Worm (Caenorhabditis elegans) whole organism, L4 larva: ENCODE results near the gene acdh-10.
A peak's percentile ranks its signal among the peaks of the same experiment; 100 is the strongest.

Source experiments
- D1046.2 ChIP-seq: fragments of 200-800 bp; sonication (Bioruptor generic); IDR thresholded peaks from 2 replicates; pipeline ENCODE4 v1.3.6; 2022; ENCODE audit warnings: missing genetic modification characterization, missing compliant biosample characterization
- F44E2.7 ChIP-seq: fragments of 200-800 bp; sonication (Bioruptor generic); IDR thresholded peaks from 2 replicates; pipeline ENCODE4 v2.1.2; 2022; ENCODE audit warnings: missing genetic modification characterization, missing compliant biosample characterization
- F49E8.2 ChIP-seq: sonication (generic microtip); optimal IDR thresholded peaks from 2 replicates; lab custom pipeline; 2016; ENCODE audit warnings: missing compliant biosample characterization, mild to moderate bottlenecking, missing genetic modification characterization, borderline replicate concordance
- T20F7.1 ChIP-seq: fragments of 200-800 bp; sonication (Bioruptor generic); optimal IDR thresholded peaks from 2 replicates; lab custom pipeline; 2018; ENCODE audit warnings: mild to moderate bottlenecking, missing genetic modification characterization, missing compliant biosample characterization
- T26A8.4 ChIP-seq: fragments of 200-800 bp; sonication (Bioruptor generic); IDR thresholded peaks from 2 replicates; pipeline ENCODE4 v1.3.6; 2022; ENCODE audit warnings: missing genetic modification characterization, missing compliant biosample characterization
- Y105C5A.15 ChIP-seq: fragments of 200-800 bp; sonication (Bioruptor generic); IDR thresholded peaks from 2 replicates; pipeline ENCODE4 v1.3.6; 2022; ENCODE audit warnings: missing genetic modification characterization, missing compliant biosample characterization
- Y5F2A.4 ChIP-seq: fragments of 200-800 bp; sonication (Bioruptor generic); optimal IDR thresholded peaks from 2 replicates; lab custom pipeline; 2018; ENCODE audit warnings: mild to moderate bottlenecking, missing genetic modification characterization, missing compliant biosample characterization
- Y75B8A.6 ChIP-seq: fragments of 200-800 bp; sonication (Bioruptor generic); IDR thresholded peaks from 2 replicates; pipeline ENCODE4 v1.3.6; 2022; ENCODE audit warnings: missing genetic modification reagents, missing genetic modification characterization, missing compliant biosample characterization
- ZK337.2 ChIP-seq: fragments of 200-800 bp; sonication (Bioruptor generic); IDR thresholded peaks from 2 replicates; pipeline ENCODE4 v1.3.6; 2022; ENCODE audit warnings: missing genetic modification reagents, missing genetic modification characterization, missing compliant biosample characterization
- ZK546.5 ChIP-seq, 2 experiments: sonication (generic microtip); optimal IDR thresholded peaks; 2 replicates each; lab custom pipeline; 2017; ENCODE audit warnings: missing biosample characterization in 2 of 2, missing genetic modification characterization in 2 of 2
- arid-1 ChIP-seq: fragments of 200-800 bp; sonication (Bioruptor generic); conservative IDR thresholded peaks from 2 replicates; pipeline ENCODE4 v1.3.6; 2022; ENCODE audit warnings: missing genetic modification reagents, missing genetic modification characterization, missing compliant biosample characterization
- ceh-28 ChIP-seq: fragments of 150-350 bp; optimal IDR thresholded peaks from 2 replicates; lab custom pipeline; 2014; ENCODE audit warnings: missing biosample characterization, missing genetic modification reagents, missing genetic modification characterization
- ceh-32 ChIP-seq: sonication (generic microtip); optimal IDR thresholded peaks from 2 replicates; lab custom pipeline; 2016; ENCODE audit warnings: mild to moderate bottlenecking, missing genetic modification characterization, missing compliant biosample characterization; ENCODE audit not compliant: poor library complexity
- ceh-44 ChIP-seq: fragments of 200-800 bp; sonication (Bioruptor generic); IDR thresholded peaks from 2 replicates; pipeline ENCODE4 v1.3.6; 2022; ENCODE audit warnings: missing genetic modification reagents, missing genetic modification characterization, missing compliant biosample characterization
- ceh-62 ChIP-seq: sonication (generic microtip); optimal IDR thresholded peaks from 2 replicates; lab custom pipeline; 2017; ENCODE audit warnings: missing biosample characterization, missing genetic modification characterization
- ceh-82 ChIP-seq: sonication (generic microtip); optimal IDR thresholded peaks from 2 replicates; lab custom pipeline; 2017; ENCODE audit warnings: missing biosample characterization, missing genetic modification characterization
- daf-16 ChIP-seq, 3 experiments: sonication (generic microtip); optimal IDR thresholded peaks; 2 replicates each; lab custom pipeline; 2016 to 2017; ENCODE audit warnings: missing genetic modification characterization in 3 of 3, missing genetic modification reagents in 3 of 3, mild to moderate bottlenecking in 2 of 3, missing compliant biosample characterization in 2 of 3, missing biosample characterization in 1 of 3, moderate library complexity in 1 of 3
- dve-1 ChIP-seq: sonication (generic microtip); optimal IDR thresholded peaks from 2 replicates; lab custom pipeline; 2017; ENCODE audit warnings: antibody characterized with exemption, mild to moderate bottlenecking, missing genetic modification characterization, missing compliant biosample characterization; ENCODE audit not compliant: insufficient read depth
- hif-1 ChIP-seq, 2 experiments: sonication (generic microtip); optimal IDR thresholded peaks; 2 replicates each; lab custom pipeline; 2016 to 2017; ENCODE audit warnings: missing compliant biosample characterization in 2 of 2, missing genetic modification characterization in 2 of 2, missing genetic modification reagents in 2 of 2, missing genotype in 2 of 2, mild to moderate bottlenecking in 1 of 2
- hmg-1.1 ChIP-seq: fragments of 200-800 bp; sonication (Bioruptor generic); IDR thresholded peaks from 2 replicates; pipeline ENCODE4 v1.3.6; 2022; ENCODE audit warnings: missing genetic modification reagents, missing genetic modification characterization, missing compliant biosample characterization
- jun-1 ChIP-seq: fragments of 150-350 bp; optimal IDR thresholded peaks from 2 replicates; lab custom pipeline; 2014; ENCODE audit warnings: missing biosample characterization, missing genetic modification reagents, missing genetic modification characterization
- lim-7 ChIP-seq: fragments of 200-800 bp; sonication (Bioruptor generic); IDR thresholded peaks from 2 replicates; pipeline ENCODE4 v1.3.6; 2022; ENCODE audit warnings: missing genetic modification characterization, missing compliant biosample characterization
- lin-1 ChIP-seq: fragments of 200-800 bp; sonication (Bioruptor generic); IDR thresholded peaks from 2 replicates; pipeline ENCODE4 v1.3.6; 2022; ENCODE audit warnings: missing genetic modification reagents, missing genetic modification characterization, missing compliant biosample characterization
- lin-13 ChIP-seq: fragments of 150-350 bp; optimal IDR thresholded peaks from 2 replicates; lab custom pipeline; 2014; ENCODE audit warnings: missing biosample characterization, missing genetic modification reagents, missing genetic modification characterization
- lin-38 ChIP-seq: fragments of 200-800 bp; sonication (Bioruptor generic); IDR thresholded peaks from 2 replicates; pipeline ENCODE4 v1.3.6; 2022; ENCODE audit warnings: missing genetic modification reagents, missing genetic modification characterization, missing compliant biosample characterization
- lin-39 ChIP-seq: fragments of 150-350 bp; optimal IDR thresholded peaks from 2 replicates; lab custom pipeline; 2014; ENCODE audit warnings: missing biosample characterization, missing genetic modification reagents, missing genetic modification characterization
- madf-9 ChIP-seq: fragments of 200-800 bp; sonication (Bioruptor generic); conservative IDR thresholded peaks from 2 replicates; pipeline ENCODE4 v1.3.6; 2022; ENCODE audit warnings: missing genetic modification reagents, missing genetic modification characterization, missing compliant biosample characterization
- mep-1 ChIP-seq: fragments of 150-350 bp; sonication (generic microtip); optimal IDR thresholded peaks from 3 replicates; lab custom pipeline; 2014; ENCODE audit warnings: missing biosample characterization, missing genetic modification characterization
- mes-2 ChIP-seq: sonication (generic microtip); optimal IDR thresholded peaks from 2 replicates; lab custom pipeline; 2016; ENCODE audit warnings: missing genotype, mild to moderate bottlenecking, missing genetic modification characterization, missing compliant biosample characterization; ENCODE audit not compliant: poor library complexity, severe bottlenecking
- mxl-3 ChIP-seq: fragments of 200-800 bp; sonication (Bioruptor generic); optimal IDR thresholded peaks from 2 replicates; lab custom pipeline; 2018; ENCODE audit warnings: mild to moderate bottlenecking, missing genetic modification characterization, missing compliant biosample characterization
- nhr-10 ChIP-seq: fragments of 150-350 bp; optimal IDR thresholded peaks from 2 replicates; lab custom pipeline; 2014; ENCODE audit warnings: missing biosample characterization, missing genetic modification characterization
- nhr-11 ChIP-seq: fragments of 150-350 bp; optimal IDR thresholded peaks from 2 replicates; lab custom pipeline; 2014; ENCODE audit warnings: missing biosample characterization, missing genetic modification characterization
- nhr-111 ChIP-seq: fragments of 200-800 bp; sonication (Bioruptor generic); optimal IDR thresholded peaks from 2 replicates; lab custom pipeline; 2018; ENCODE audit warnings: mild to moderate bottlenecking, missing genetic modification characterization, missing compliant biosample characterization
- nhr-25 ChIP-seq: sonication (generic microtip); optimal IDR thresholded peaks from 2 replicates; lab custom pipeline; 2017; ENCODE audit warnings: missing genetic modification characterization, mild to moderate bottlenecking, missing compliant biosample characterization, antibody characterized with exemption, moderate library complexity, borderline replicate concordance; ENCODE audit not compliant: insufficient read depth
- nhr-41 ChIP-seq: fragments of 200-800 bp; sonication (Bioruptor generic); IDR thresholded peaks from 2 replicates; pipeline ENCODE4 v1.3.6; 2022; ENCODE audit warnings: missing genetic modification reagents, missing genetic modification characterization, missing compliant biosample characterization
- nhr-48 ChIP-seq: sonication (generic microtip); optimal IDR thresholded peaks from 2 replicates; lab custom pipeline; 2016; ENCODE audit warnings: mild to moderate bottlenecking, missing genetic modification characterization, missing compliant biosample characterization
- pha-4 ChIP-seq, 2 experiments: fragments of 150-350 bp in 1 of 2; fragments of 200-800 bp in 1 of 2; sonication (Bioruptor generic) in 1 of 2; IDR thresholded peaks in 1 of 2; optimal IDR thresholded peaks in 1 of 2; 2 replicates each; pipeline versions ENCODE4 v1.3.6 to Lab custom; 2014 to 2022; ENCODE audit warnings: missing genetic modification characterization in 2 of 2, missing genetic modification reagents in 2 of 2, missing biosample characterization in 1 of 2, missing compliant biosample characterization in 1 of 2
- pqm-1 ChIP-seq: sonication (generic microtip); optimal IDR thresholded peaks from 2 replicates; lab custom pipeline; 2017; ENCODE audit warnings: missing biosample characterization, missing genetic modification characterization
- rbr-2 ChIP-seq: sonication (generic microtip); optimal IDR thresholded peaks from 2 replicates; lab custom pipeline; 2016; ENCODE audit warnings: missing genotype, missing genetic modification characterization, missing compliant biosample characterization
- set-16 ChIP-seq: fragments of 200-800 bp; sonication (Bioruptor generic); IDR thresholded peaks from 2 replicates; pipeline ENCODE4 v1.3.6; 2022; ENCODE audit warnings: missing genetic modification reagents, missing genetic modification characterization, missing compliant biosample characterization
- snpc-1.2 ChIP-seq: fragments of 200-800 bp; sonication (Bioruptor generic); IDR thresholded peaks from 2 replicates; pipeline ENCODE4 v1.3.6; 2022; ENCODE audit warnings: missing genetic modification reagents, missing genetic modification characterization, missing compliant biosample characterization
- snpc-4 ChIP-seq: fragments of 150-350 bp; optimal IDR thresholded peaks from 2 replicates; lab custom pipeline; 2014; ENCODE audit warnings: missing biosample characterization, missing genetic modification characterization
- spr-3 ChIP-seq: fragments of 200-800 bp; sonication (Bioruptor generic); optimal IDR thresholded peaks from 2 replicates; lab custom pipeline; 2018; ENCODE audit warnings: mild to moderate bottlenecking, missing genetic modification characterization, missing compliant biosample characterization
- unc-130 ChIP-seq: sonication (generic microtip); optimal IDR thresholded peaks from 2 replicates; lab custom pipeline; 2016; ENCODE audit warnings: missing genetic modification reagents, missing genetic modification characterization, missing compliant biosample characterization
- unc-62 ChIP-seq, 3 experiments: fragments of 150-350 bp in 1 of 3; sonication (generic microtip); optimal IDR thresholded peaks in 2 of 3; peaks in 1 of 3; 1 replicate in 1 of 3; 2 replicates in 2 of 3; lab custom pipeline; 2014 to 2017; ENCODE audit warnings: missing biosample characterization in 3 of 3, missing genetic modification characterization in 3 of 3, missing genetic modification reagents in 3 of 3, missing genotype in 1 of 3
- vab-7 ChIP-seq: fragments of 200-800 bp; sonication (Bioruptor generic); IDR thresholded peaks from 2 replicates; pipeline ENCODE4 v1.3.6; 2022; ENCODE audit warnings: missing genetic modification reagents, missing genetic modification characterization, missing compliant biosample characterization
- zag-1 ChIP-seq: fragments of 150-350 bp; optimal IDR thresholded peaks from 2 replicates; lab custom pipeline; 2014; ENCODE audit warnings: missing biosample characterization, missing genetic modification characterization
- ztf-11 ChIP-seq: fragments of 150-350 bp; optimal IDR thresholded peaks from 2 replicates; lab custom pipeline; 2014; ENCODE audit warnings: missing biosample characterization, missing genetic modification characterization

The acdh-10 gene

DNA sequence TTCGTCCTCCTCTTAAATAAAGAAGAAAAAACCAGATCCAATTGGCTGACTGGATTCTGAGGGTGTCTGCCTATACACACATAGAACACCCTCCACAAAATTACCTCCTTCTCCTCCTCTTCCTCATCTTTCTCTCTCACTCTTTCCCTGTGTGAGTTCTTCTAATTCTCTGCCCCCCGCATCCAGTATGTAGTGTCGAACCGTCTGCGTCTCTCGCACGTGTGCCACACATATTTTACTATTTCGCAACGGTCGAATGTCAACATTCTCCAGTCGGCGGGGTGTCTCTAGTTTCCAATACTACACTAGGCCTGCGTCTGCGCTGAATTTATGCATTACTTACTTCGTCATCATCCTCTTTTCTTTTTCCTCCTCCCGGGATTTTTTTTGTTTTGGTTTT is 30.3 kb downstream of the acdh-10 start (continued):
- TF ChIP-seq ceh-28 (tag; lab: Kevin White, UChicago) (no peak), pqm-1 (tag; lab: Kevin White, UChicago) (no peak), D1046.2 (GFP tag; lab: Robert Waterston, UW) (no peak), unc-130 (GFP tag; lab: Kevin White, UChicago) (no peak), snpc-1.2 (GFP tag; lab: Robert Waterston, UW) (no peak), dve-1 (peak; percentile 25), lin-38 (GFP tag; lab: Robert Waterston, UW) (no peak), nhr-10 (no peak), spr-3 (GFP tag; lab: Kevin White, UChicago) (no peak), F44E2.7 (GFP tag; lab: Robert Waterston, UW) (no peak), ceh-32 (tag; lab: Kevin White, UChicago) (no peak), pha-4 (GFP tag; IDR thresholded peaks at IDR 0.05; lab: Robert Waterston, UW) (no peak), pha-4 (tag; optimal IDR thresholded peaks at IDR 0.05; lab: Kevin White, UChicago) (peak; percentile 59), Y105C5A.15 (no peak), Y75B8A.6 (GFP tag; lab: Robert Waterston, UW) (no peak), mep-1 (tag; lab: Kevin White, UChicago) (peak; percentile 75), ceh-62 (no peak), lin-1 (no peak), daf-16 (GFP tag; optimal IDR thresholded peaks at IDR 0.05; lab: Kevin White, UChicago) (peak in 1 of 2 experiments; percentile 6), daf-16 (tag; optimal IDR thresholded peaks at IDR 0.05; lab: Kevin White, UChicago) (peak; percentile 56), nhr-25 (peak; percentile 41), zag-1 (tag; lab: Kevin White, UChicago) (no peak), lin-13 (GFP tag; lab: Kevin White, UChicago) (no peak), ztf-11 (tag; lab: Kevin White, UChicago) (no peak), Y5F2A.4 (GFP tag; lab: Kevin White, UChicago) (no peak), unc-62 (GFP tag; optimal IDR thresholded peaks at IDR 0.05 in 1 of 2; lab: Kevin White, UChicago) (peak in 1 of 2 experiments; percentile 86), unc-62 (tag; optimal IDR thresholded peaks at IDR 0.05; lab: Kevin White, UChicago) (no peak), jun-1 (tag; lab: Kevin White, UChicago) (peak; percentile 12), T26A8.4 (GFP tag; lab: Robert Waterston, UW) (no peak), nhr-111 (GFP tag; lab: Kevin White, UChicago) (no peak), mxl-3 (GFP tag; lab: Kevin White, UChicago) (peak; percentile 90), hmg-1.1 (GFP tag; lab: Robert Waterston, UW) (peak; percentile 91), nhr-41 (GFP tag; lab: Robert Waterston, UW) (no peak), rbr-2 (tag; lab: Kevin White, UChicago) (peak; percentile 75), madf-9 (GFP tag; lab: Robert Waterston, UW) (no peak), nhr-48 (tag; lab: Kevin White, UChicago) (peak; percentile 51), snpc-4 (tag; lab: Kevin White, UChicago) (no peak), mes-2 (tag; lab: Kevin White, UChicago) (peak; percentile 76), vab-7 (GFP tag; lab: Robert Waterston, UW) (no peak), ceh-44 (GFP tag; lab: Robert Waterston, UW) (no peak), lin-39 (tag; lab: Kevin White, UChicago) (no peak), ceh-82 (tag; lab: Kevin White, UChicago) (no peak), nhr-11 (tag; lab: Kevin White, UChicago) (peak; percentile 54), lim-7 (no peak), arid-1 (GFP tag; lab: Robert Waterston, UW) (no peak), F49E8.2 (tag; lab: Kevin White, UChicago) (no peak), T20F7.1 (GFP tag; lab: Kevin White, UChicago) (no peak), ZK546.5 (tag; optimal IDR thresholded peaks at IDR 0.05; lab: Kevin White, UChicago) (no peak), set-16 (GFP tag; lab: Robert Waterston, UW) (no peak), hif-1 (tag; optimal IDR thresholded peaks at IDR 0.05; lab: Kevin White, UChicago) (peak in 1 of 2 experiments; percentile 30), ZK337.2 (no peak)
